Worm (Caenorhabditis elegans) whole organism, L1 larva: ENCODE measurements around the gene pek-1.
A peak's percentile ranks its signal among the peaks of the same experiment; 100 is the strongest.

ENCODE experiments used
- C34B4.2 ChIP-seq: sonication (generic microtip); optimal IDR thresholded peaks from 2 replicates; lab custom pipeline; 2017; ENCODE audit warnings: mild to moderate bottlenecking, missing genetic modification characterization, missing compliant biosample characterization
- Y116A8C.19 ChIP-seq: sonication (generic microtip); optimal IDR thresholded peaks from 2 replicates; lab custom pipeline; 2016; ENCODE audit warnings: missing compliant biosample characterization, missing genetic modification characterization, borderline replicate concordance
- aha-1 ChIP-seq: fragments of 150-350 bp; optimal IDR thresholded peaks from 2 replicates; lab custom pipeline; 2014; ENCODE audit warnings: missing biosample characterization, missing genetic modification characterization
- ama-1 ChIP-seq: fragments of 150-350 bp; optimal IDR thresholded peaks from 2 replicates; lab custom pipeline; 2014
- blmp-1 ChIP-seq: fragments of 150-350 bp; optimal IDR thresholded peaks from 2 replicates; lab custom pipeline; 2014; ENCODE audit warnings: missing biosample characterization, missing genetic modification characterization
- ceh-88 ChIP-seq: fragments of 200-800 bp; sonication (Bioruptor generic); IDR thresholded peaks from 2 replicates; pipeline ENCODE4 v1.3.6; 2022; ENCODE audit warnings: missing genetic modification characterization, missing compliant biosample characterization
- dpl-1 ChIP-seq, 3 experiments: fragments of 150-350 bp in 2 of 3; sonication (generic microtip) in 1 of 3; optimal IDR thresholded peaks; 2 replicates each; lab custom pipeline; 2014 to 2017; ENCODE audit warnings: missing biosample characterization in 3 of 3, missing genetic modification characterization in 3 of 3, missing genetic modification reagents in 3 of 3
- efl-1 ChIP-seq, 4 experiments: fragments of 150-350 bp; optimal IDR thresholded peaks in 3 of 4; peaks in 1 of 4; 1 replicate in 1 of 4; 2 replicates in 3 of 4; lab custom pipeline; 2014; ENCODE audit warnings: missing biosample characterization in 2 of 4, missing genetic modification characterization in 2 of 4, missing genetic modification reagents in 2 of 4
- efl-3 ChIP-seq: fragments of 200-800 bp; sonication (Bioruptor generic); optimal IDR thresholded peaks from 2 replicates; lab custom pipeline; 2018; ENCODE audit warnings: mild to moderate bottlenecking, missing genetic modification characterization, missing compliant biosample characterization
- elt-2 ChIP-seq: sonication (generic microtip); optimal IDR thresholded peaks from 2 replicates; lab custom pipeline; 2016; ENCODE audit warnings: missing genetic modification characterization, mild to moderate bottlenecking, inconsistent platforms, missing compliant biosample characterization, missing genetic modification reagents
- elt-3 ChIP-seq, 6 experiments: fragments of 150-350 bp in 1 of 6; sonication (generic microtip); optimal IDR thresholded peaks; 2 replicates each; lab custom pipeline; 2017 to 2018; ENCODE audit warnings: missing biosample characterization in 6 of 6, missing genetic modification characterization in 6 of 6, inconsistent platforms in 1 of 6
- hlh-17 ChIP-seq: fragments of 200-800 bp; sonication (Bioruptor generic); optimal IDR thresholded peaks from 2 replicates; lab custom pipeline; 2018; ENCODE audit warnings: missing genetic modification characterization, mild to moderate bottlenecking, missing compliant biosample characterization, moderate library complexity, borderline replicate concordance
- hlh-4 ChIP-seq: sonication (generic microtip); optimal IDR thresholded peaks from 2 replicates; lab custom pipeline; 2016; ENCODE audit warnings: mild to moderate bottlenecking, missing genetic modification characterization, missing compliant biosample characterization
- irx-1 ChIP-seq: sonication (generic microtip); optimal IDR thresholded peaks from 2 replicates; lab custom pipeline; 2016; ENCODE audit warnings: missing genetic modification characterization, missing compliant biosample characterization
- jun-1 ChIP-seq: fragments of 150-350 bp; optimal IDR thresholded peaks from 2 replicates; lab custom pipeline; 2014; ENCODE audit warnings: missing biosample characterization, missing genetic modification reagents, missing genetic modification characterization
- lin-14 ChIP-seq: fragments of 200-800 bp; sonication (Bioruptor generic); optimal IDR thresholded peaks from 2 replicates; lab custom pipeline; 2018; ENCODE audit warnings: mild to moderate bottlenecking, missing genetic modification characterization, moderate library complexity, missing compliant biosample characterization
- lin-35 ChIP-seq, 2 experiments: fragments of 150-350 bp; optimal IDR thresholded peaks; 2 replicates each; lab custom pipeline; 2014; ENCODE audit warnings: missing biosample characterization in 2 of 2, missing genetic modification characterization in 2 of 2, missing genetic modification reagents in 2 of 2
- lir-3 ChIP-seq: sonication (generic microtip); optimal IDR thresholded peaks from 2 replicates; lab custom pipeline; 2016; ENCODE audit warnings: mild to moderate bottlenecking, missing genetic modification characterization, moderate library complexity, missing compliant biosample characterization; ENCODE audit not compliant: poor library complexity
- lsy-2 ChIP-seq, 2 experiments: fragments of 150-350 bp; optimal IDR thresholded peaks; 2 replicates each; lab custom pipeline; 2014; ENCODE audit warnings: missing biosample characterization in 2 of 2, missing genetic modification characterization in 2 of 2
- mab-9 ChIP-seq: fragments of 200-800 bp; sonication (Bioruptor generic); IDR thresholded peaks from 2 replicates; pipeline ENCODE4 v1.3.6; 2022; ENCODE audit warnings: missing genetic modification reagents, missing genetic modification characterization, missing compliant biosample characterization
- nhr-12 ChIP-seq: sonication (generic microtip); optimal IDR thresholded peaks from 2 replicates; lab custom pipeline; 2017; ENCODE audit warnings: missing biosample characterization, missing genetic modification characterization
- nhr-19 ChIP-seq: fragments of 200-800 bp; sonication (Bioruptor generic); conservative IDR thresholded peaks from 2 replicates; pipeline ENCODE4 v1.3.6; 2022; ENCODE audit warnings: missing genetic modification characterization, missing compliant biosample characterization
- nhr-20 ChIP-seq: sonication (generic microtip); optimal IDR thresholded peaks from 2 replicates; lab custom pipeline; 2016; ENCODE audit warnings: mild to moderate bottlenecking, missing genetic modification characterization, missing compliant biosample characterization
- nhr-237 ChIP-seq: fragments of 150-350 bp; optimal IDR thresholded peaks from 2 replicates; lab custom pipeline; 2014; ENCODE audit warnings: missing biosample characterization, missing genetic modification characterization
- nhr-71 ChIP-seq: sonication (generic microtip); optimal IDR thresholded peaks from 2 replicates; lab custom pipeline; 2016; ENCODE audit warnings: mild to moderate bottlenecking, missing genetic modification characterization, moderate library complexity, missing compliant biosample characterization
- nhr-77 ChIP-seq: fragments of 150-350 bp; optimal IDR thresholded peaks from 2 replicates; lab custom pipeline; 2014; ENCODE audit warnings: missing biosample characterization, missing genetic modification characterization
- nhr-84 ChIP-seq: sonication (generic microtip); optimal IDR thresholded peaks from 2 replicates; lab custom pipeline; 2017; ENCODE audit warnings: missing biosample characterization, missing genetic modification characterization
- nhr-85 ChIP-seq: sonication (generic microtip); peaks from one replicate; lab custom pipeline; 2016; ENCODE audit warnings: missing genetic modification characterization, inconsistent platforms, missing compliant biosample characterization
- pqm-1 ChIP-seq: sonication (generic microtip); optimal IDR thresholded peaks from 3 replicates; lab custom pipeline; 2017; ENCODE audit warnings: missing biosample characterization, missing genetic modification characterization
- rnt-1 ChIP-seq: sonication (generic microtip); optimal IDR thresholded peaks from 2 replicates; lab custom pipeline; 2016; ENCODE audit warnings: mild to moderate bottlenecking, missing genetic modification characterization, moderate library complexity, missing compliant biosample characterization
- skn-1 ChIP-seq: fragments of 150-350 bp; optimal IDR thresholded peaks from 2 replicates; lab custom pipeline; 2014; ENCODE audit warnings: missing biosample characterization, missing genetic modification characterization
- snpc-4 ChIP-seq: fragments of 150-350 bp; optimal IDR thresholded peaks from 2 replicates; lab custom pipeline; 2014; ENCODE audit warnings: missing biosample characterization, missing genetic modification characterization
- snu-23 ChIP-seq: sonication (generic microtip); optimal IDR thresholded peaks from 2 replicates; lab custom pipeline; 2016; ENCODE audit warnings: missing genetic modification characterization, missing compliant biosample characterization
- sptf-1 ChIP-seq: fragments of 150-350 bp; optimal IDR thresholded peaks from 2 replicates; lab custom pipeline; 2014; ENCODE audit warnings: missing biosample characterization, missing genetic modification characterization
- sup-37 ChIP-seq: fragments of 200-800 bp; sonication (Bioruptor generic); optimal IDR thresholded peaks from 2 replicates; lab custom pipeline; 2018; ENCODE audit warnings: mild to moderate bottlenecking, missing genetic modification characterization, missing compliant biosample characterization
- unc-130 ChIP-seq: fragments of 150-350 bp; optimal IDR thresholded peaks from 2 replicates; lab custom pipeline; 2017; ENCODE audit warnings: missing biosample characterization, missing genetic modification characterization, inconsistent platforms
- unc-30 ChIP-seq: sonication (generic microtip); optimal IDR thresholded peaks from 2 replicates; lab custom pipeline; 2017; ENCODE audit warnings: missing biosample characterization, missing genetic modification characterization
- unc-98 ChIP-seq: fragments of 200-800 bp; sonication (Bioruptor generic); IDR thresholded peaks from 2 replicates; pipeline ENCODE4 v1.3.6; 2022; ENCODE audit warnings: missing genetic modification characterization, missing compliant biosample characterization
- vab-15 ChIP-seq: sonication (generic microtip); optimal IDR thresholded peaks from 2 replicates; lab custom pipeline; 2017; ENCODE audit warnings: missing genotype, mild to moderate bottlenecking, missing genetic modification characterization, missing compliant biosample characterization
- xbp-1 ChIP-seq: sonication (generic microtip); optimal IDR thresholded peaks from 2 replicates; lab custom pipeline; 2016; ENCODE audit warnings: missing genetic modification characterization, missing compliant biosample characterization
- zag-1 ChIP-seq: fragments of 150-350 bp; optimal IDR thresholded peaks from 2 replicates; lab custom pipeline; 2014; ENCODE audit warnings: missing biosample characterization, missing genetic modification characterization
- ztf-11 ChIP-seq, 2 experiments: sonication (generic microtip); optimal IDR thresholded peaks; 2 replicates each; lab custom pipeline; 2016 to 2017; ENCODE audit warnings: missing genetic modification characterization in 2 of 2, missing biosample characterization in 1 of 2, missing compliant biosample characterization in 1 of 2
- ztf-4 ChIP-seq: fragments of 150-350 bp; optimal IDR thresholded peaks from 2 replicates; lab custom pipeline; 2014; ENCODE audit warnings: missing biosample characterization, missing genetic modification characterization

The pek-1 gene

DNA sequence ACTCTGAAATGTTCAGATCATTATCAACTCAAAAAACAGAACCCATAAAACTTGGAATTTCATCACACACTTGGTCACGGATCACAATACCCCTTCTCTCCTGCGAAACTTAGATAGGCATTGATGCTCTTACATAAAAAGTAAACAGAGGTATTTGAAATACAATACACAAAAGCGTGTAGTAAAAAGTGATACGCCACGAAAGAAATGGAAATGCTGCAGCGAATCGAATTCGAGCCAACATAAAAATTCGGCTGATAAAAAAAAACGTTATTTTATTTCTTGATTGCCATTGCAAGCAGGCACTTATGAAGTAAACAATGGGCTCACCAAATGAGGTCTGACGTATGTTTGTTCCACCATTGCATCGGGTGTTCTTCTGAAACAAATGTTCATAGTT is 12.0 kb upstream of the pek-1 start:
- TF ChIP-seq elt-2 (peak; percentile 59), vab-15 (tag; lab: Kevin White, UChicago) (no peak)

DNA sequence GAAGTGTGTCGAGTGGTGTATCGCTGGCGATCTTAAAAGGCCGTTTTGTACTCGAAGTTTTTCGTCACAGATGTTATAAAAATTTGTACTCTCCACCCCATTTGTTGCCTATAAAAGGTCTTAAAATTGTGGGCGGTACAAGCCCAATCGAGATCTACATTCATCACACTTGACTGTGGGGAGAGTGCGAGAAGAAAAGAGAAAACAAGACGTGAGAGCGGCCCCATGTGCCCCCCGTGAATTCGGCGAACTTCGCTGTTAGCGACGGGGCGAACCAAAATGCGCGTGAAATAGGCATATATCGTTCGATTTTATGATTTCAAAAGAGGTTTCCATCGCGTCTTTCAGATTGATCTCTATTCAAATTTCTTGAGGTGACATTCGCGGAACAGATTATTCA is 5.3 kb upstream of the pek-1 start, which contains the start of gene F46C3.6:
F46C3.6 (minus strand) TSS at position 87 of the 400 bp plus-strand sequence.
- TF ChIP-seq nhr-77 (tag; lab: Kevin White, UChicago) (no peak), lin-14 (GFP tag; lab: Kevin White, UChicago) (peak; percentile 11), unc-98 (GFP tag; lab: Robert Waterston, UW) (no peak), ztf-4 (tag; lab: Kevin White, UChicago) (no peak), nhr-85 (tag; lab: Kevin White, UChicago) (peak; percentile 87), blmp-1 (peak; percentile 42), C34B4.2 (tag; lab: Kevin White, UChicago) (no peak)

DNA sequence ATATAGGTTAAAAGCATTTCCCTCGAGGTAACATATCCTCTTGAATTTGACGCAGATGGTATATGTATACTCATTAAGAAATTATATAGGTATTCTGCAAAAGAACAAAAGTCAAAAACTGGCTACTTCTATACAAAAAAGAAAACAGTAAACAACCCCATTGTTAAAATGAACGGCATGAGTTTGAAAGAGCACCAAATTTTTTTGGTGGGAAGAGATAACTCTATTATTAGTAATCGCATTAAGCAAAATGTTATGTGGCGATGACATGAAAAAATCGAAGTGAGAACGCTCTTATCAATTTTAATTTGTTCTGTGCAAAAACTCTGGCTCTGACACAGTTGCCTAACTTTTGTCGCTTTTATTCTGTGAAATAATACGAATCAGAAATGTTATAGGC is 4.0 kb upstream of the pek-1 start, which contains the start of gene F46C3.2:
F46C3.2 (minus strand) TSS at position 101 of the 400 bp plus-strand sequence.
- TF ChIP-seq elt-3 (tag; optimal IDR thresholded peaks at IDR 0.05; lab: Kevin White, UChicago): no peak
- no peak for TF ChIP-seq lir-3 (tag; lab: Kevin White, UChicago)
- TF ChIP-seq elt-2: no peak
- no peak for TF ChIP-seq zag-1 (tag; lab: Kevin White, UChicago)
- no peak for TF ChIP-seq jun-1
- TF ChIP-seq xbp-1 (tag; lab: Kevin White, UChicago): no peak
- no peak for TF ChIP-seq pqm-1 (tag; lab: Kevin White, UChicago)
- TF ChIP-seq blmp-1: no peak
- no peak for TF ChIP-seq unc-30 (tag; lab: Kevin White, UChicago)
- no peak for TF ChIP-seq nhr-12 (tag; lab: Kevin White, UChicago)
- TF ChIP-seq, all 84 proteins: peak for 0

DNA sequence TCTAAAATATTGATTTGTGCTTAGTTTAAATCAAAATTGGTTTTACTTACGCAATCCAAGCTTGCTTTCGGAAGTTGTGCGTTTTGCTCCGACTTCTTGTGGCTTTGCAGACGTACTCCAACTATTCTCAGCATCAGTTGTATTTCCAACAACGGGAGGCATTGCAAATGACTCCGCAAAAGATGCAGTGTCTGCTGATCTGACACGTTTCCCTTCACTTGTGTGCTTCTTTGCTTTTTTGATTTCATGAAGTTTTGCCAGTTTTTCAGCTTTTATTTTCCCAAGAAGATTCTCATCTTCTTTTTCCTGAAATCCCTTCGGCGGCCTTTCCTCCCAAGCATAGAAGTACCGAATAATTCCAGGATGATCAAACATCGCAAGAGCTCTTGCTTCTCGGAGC is 3.0 kb downstream of the pek-1 start:
- no peak for TF ChIP-seq sptf-1 (tag; lab: Kevin White, UChicago)
- TF ChIP-seq elt-2: no peak
- TF ChIP-seq pqm-1 (tag; lab: Kevin White, UChicago): no peak
- no peak for TF ChIP-seq sup-37 (GFP tag; lab: Kevin White, UChicago)
- TF ChIP-seq efl-3 (GFP tag; lab: Kevin White, UChicago): no peak
- no peak for TF ChIP-seq hlh-4 (tag; lab: Kevin White, UChicago)
- no peak for TF ChIP-seq mab-9
- TF ChIP-seq unc-98 (GFP tag; lab: Robert Waterston, UW): no peak
- no peak for TF ChIP-seq ztf-11 (tag; optimal IDR thresholded peaks at IDR 0.05; lab: Kevin White, UChicago)
- no peak for TF ChIP-seq snpc-4 (tag; lab: Kevin White, UChicago)
- TF ChIP-seq xbp-1 (tag; lab: Kevin White, UChicago): no peak
- no peak for TF ChIP-seq ama-1 (lab: Kevin White, UChicago)
- TF ChIP-seq irx-1: no peak

DNA sequence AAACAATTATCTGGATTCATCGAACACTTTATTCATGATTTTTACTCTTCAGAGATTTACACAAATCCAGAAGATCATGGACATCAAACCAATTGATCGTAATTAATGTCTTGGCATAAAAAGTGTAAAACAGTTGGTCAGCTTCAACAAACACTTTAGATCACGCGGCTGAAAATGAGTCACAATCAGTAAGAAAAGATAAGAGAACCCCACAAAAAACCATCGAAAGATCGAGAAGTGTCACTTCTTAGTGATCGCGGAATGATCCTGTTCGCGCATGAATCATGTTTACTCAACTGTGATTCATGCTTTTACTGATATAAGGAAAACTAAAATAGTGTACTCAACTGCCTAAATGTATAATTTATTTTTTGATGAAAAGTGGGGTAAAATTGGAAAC is 5.2 kb downstream of the pek-1 start:
- TF ChIP-seq jun-1 (peak; percentile 55), efl-3 (GFP tag; lab: Kevin White, UChicago) (no peak), unc-130 (tag; lab: Kevin White, UChicago) (peak; percentile 63), ceh-88 (GFP tag; lab: Robert Waterston, UW) (no peak), nhr-20 (tag; lab: Kevin White, UChicago) (peak; percentile 39), nhr-237 (tag; lab: Kevin White, UChicago) (no peak), rnt-1 (tag; lab: Kevin White, UChicago) (peak; percentile 58), nhr-19 (GFP tag; lab: Robert Waterston, UW) (peak; percentile 38; the same call in 1 of the 2 replicates), lin-14 (GFP tag; lab: Kevin White, UChicago) (peak; percentile 47), ztf-4 (tag; lab: Kevin White, UChicago) (peak; percentile 3), elt-2 (peak; percentile 37), efl-1 (optimal IDR thresholded peaks at IDR 0.05; lab: Kevin White, UChicago) (no peak), efl-1 (GFP tag; optimal IDR thresholded peaks at IDR 0.05 in 1 of 2; lab: Kevin White, UChicago) (peak in 1 of 2 experiments; percentile 55), nhr-71 (peak; percentile 62), lir-3 (tag; lab: Kevin White, UChicago) (peak; percentile 4), lsy-2 (tag; optimal IDR thresholded peaks at IDR 0.05; lab: Kevin White, UChicago) (peak in 1 of 2 experiments; percentile 44), nhr-84 (no peak), aha-1 (tag; lab: Kevin White, UChicago) (no peak), hlh-17 (no peak), skn-1 (no peak), snu-23 (GFP tag; lab: Kevin White, UChicago) (peak; percentile 32), lin-35 (GFP tag; optimal IDR thresholded peaks at IDR 0.05; lab: Kevin White, UChicago) (peak in 1 of 2 experiments; percentile 35), mab-9 (no peak), dpl-1 (GFP tag; optimal IDR thresholded peaks at IDR 0.05; lab: Kevin White, UChicago) (no peak), Y116A8C.19 (tag; lab: Kevin White, UChicago) (no peak), irx-1 (no peak), elt-3 (tag; optimal IDR thresholded peaks at IDR 0.05; lab: Kevin White, UChicago) (peak in 1 of 6 experiments; percentile 24)
